Fruit fly (Drosophila melanogaster) whole organism, embryonic: ENCODE measurements around the gene Ir68b.

Experiments
- Blimp-1 ChIP-seq: fragments of 200-800 bp; sonication (Bioruptor generic); optimal IDR thresholded peaks from 3 replicates; lab custom pipeline; 2018; ENCODE audit warnings: missing biosample characterization, missing genetic modification characterization, mild to moderate bottlenecking, moderate library complexity, missing genetic modification reagents
- CG11085 ChIP-seq: fragments of 200-800 bp; sonication (Bioruptor generic); IDR thresholded peaks from 2 replicates; pipeline ENCODE4 v1.3.6; 2022; ENCODE audit warnings: missing biosample characterization, missing genetic modification characterization
- CG12155 ChIP-seq: fragments of 200-800 bp; sonication (Bioruptor generic); optimal IDR thresholded peaks from 3 replicates; lab custom pipeline; 2016; ENCODE audit warnings: missing biosample characterization, missing genetic modification characterization
- CG13424 ChIP-seq: fragments of 200-800 bp; sonication (Bioruptor generic); optimal IDR thresholded peaks from 2 replicates; lab custom pipeline; 2019; ENCODE audit warnings: missing biosample characterization, mild to moderate bottlenecking, missing genetic modification characterization, moderate library complexity
- CG14050 ChIP-seq: fragments of 200-800 bp; sonication (Bioruptor generic); IDR thresholded peaks from 3 replicates; pipeline ENCODE4 v1.3.6; 2022; ENCODE audit warnings: missing biosample characterization, missing genetic modification characterization
- CG1529 ChIP-seq: fragments of 200-800 bp; sonication (Bioruptor generic); optimal IDR thresholded peaks from 3 replicates; lab custom pipeline; 2018; ENCODE audit warnings: missing biosample characterization, missing genetic modification characterization
- CG15696 ChIP-seq: fragments of 200-800 bp; sonication (Bioruptor generic); optimal IDR thresholded peaks from 2 replicates; lab custom pipeline; 2019; ENCODE audit warnings: missing biosample characterization, mild to moderate bottlenecking, missing genetic modification characterization, moderate library complexity
- CG17361 ChIP-seq: fragments of 200-800 bp; sonication (Bioruptor generic); IDR thresholded peaks from 3 replicates; pipeline ENCODE4 v1.3.6; 2022; ENCODE audit warnings: missing biosample characterization, missing genetic modification characterization
- CG17802 ChIP-seq: fragments of 200-800 bp; sonication (Bioruptor generic); optimal IDR thresholded peaks from 2 replicates; lab custom pipeline; 2018; ENCODE audit warnings: missing biosample characterization, mild to moderate bottlenecking, missing genetic modification characterization, moderate library complexity
- CG18764 ChIP-seq: fragments of 200-800 bp; sonication (Bioruptor generic); optimal IDR thresholded peaks from 3 replicates; lab custom pipeline; 2016; ENCODE audit warnings: missing biosample characterization, missing genetic modification characterization
- CG2199 ChIP-seq: fragments of 200-800 bp; sonication (Bioruptor generic); IDR thresholded peaks from 3 replicates; pipeline ENCODE4 v1.3.6; 2022; ENCODE audit warnings: missing biosample characterization, missing genetic modification characterization
- CG2202 ChIP-seq: fragments of 200-800 bp; sonication (Bioruptor generic); optimal IDR thresholded peaks from 2 replicates; lab custom pipeline; 2018; ENCODE audit warnings: missing biosample characterization, mild to moderate bottlenecking, missing genetic modification characterization
- CG2678 ChIP-seq: fragments of 200-800 bp; sonication (Bioruptor generic); optimal IDR thresholded peaks from 3 replicates; lab custom pipeline; 2019; ENCODE audit warnings: missing biosample characterization, mild to moderate bottlenecking, missing genetic modification characterization, moderate library complexity
- CG33213 ChIP-seq: fragments of 200-800 bp; sonication (Bioruptor generic); optimal IDR thresholded peaks from 3 replicates; lab custom pipeline; 2016; ENCODE audit warnings: missing biosample characterization, missing genetic modification characterization
- CG4360 ChIP-seq: fragments of 200-800 bp; sonication (Bioruptor generic); IDR thresholded peaks from 2 replicates; pipeline ENCODE4 v1.3.6; 2022; ENCODE audit warnings: missing biosample characterization, missing genetic modification characterization
- CG6683 ChIP-seq: fragments of 200-800 bp; sonication (Bioruptor generic); optimal IDR thresholded peaks from 2 replicates; lab custom pipeline; 2017; ENCODE audit warnings: missing biosample characterization, mild to moderate bottlenecking, missing genetic modification characterization, missing genetic modification reagents
- CG7928 ChIP-seq: fragments of 200-800 bp; sonication (Bioruptor generic); optimal IDR thresholded peaks from 2 replicates; lab custom pipeline; 2017; ENCODE audit warnings: missing biosample characterization, mild to moderate bottlenecking, missing genetic modification characterization
- CG7963 ChIP-seq: fragments of 200-800 bp; sonication (Bioruptor generic); IDR thresholded peaks from 3 replicates; pipeline ENCODE4 v1.3.6; 2022; ENCODE audit warnings: missing biosample characterization, missing genetic modification characterization; ENCODE audit not compliant: partially characterized antibody
- CG8388 ChIP-seq: fragments of 200-800 bp; sonication (Bioruptor generic); optimal IDR thresholded peaks from 2 replicates; lab custom pipeline; 2019; ENCODE audit warnings: missing biosample characterization, mild to moderate bottlenecking, missing genetic modification characterization, moderate library complexity
- CG9609 ChIP-seq: fragments of 200-800 bp; sonication (Bioruptor generic); optimal IDR thresholded peaks from 3 replicates; lab custom pipeline; 2016; ENCODE audit warnings: missing biosample characterization, missing genetic modification characterization
- CkIIα-i1 ChIP-seq: fragments of 200-800 bp; sonication (Bioruptor generic); IDR thresholded peaks from 2 replicates; pipeline ENCODE4 v1.3.6; 2022; ENCODE audit warnings: missing biosample characterization, missing genetic modification characterization
- CrebB ChIP-seq: fragments of 200-800 bp; sonication (Bioruptor generic); optimal IDR thresholded peaks from 3 replicates; lab custom pipeline; 2018; ENCODE audit warnings: missing biosample characterization, mild to moderate bottlenecking, missing genetic modification characterization
- Elba2 ChIP-seq: fragments of 200-800 bp; sonication (Bioruptor generic); optimal IDR thresholded peaks from 3 replicates; lab custom pipeline; 2016; ENCODE audit warnings: missing biosample characterization, missing genetic modification characterization
- GATAe ChIP-seq: fragments of 200-800 bp; sonication (Bioruptor generic); conservative IDR thresholded peaks from 2 replicates; pipeline ENCODE4 v1.3.6; 2022; ENCODE audit warnings: missing biosample characterization, missing genetic modification characterization
- Gug ChIP-seq: fragments of 200-800 bp; sonication (Bioruptor generic); IDR thresholded peaks from 4 replicates; pipeline ENCODE4 v1.3.6; 2022; ENCODE audit warnings: missing biosample characterization, missing genetic modification characterization
- H15 ChIP-seq: fragments of 200-800 bp; sonication (Bioruptor generic); IDR thresholded peaks from 3 replicates; pipeline ENCODE4 v1.3.6; 2022; ENCODE audit warnings: missing biosample characterization, missing genetic modification characterization
- Med ChIP-seq: fragments of 200-800 bp; sonication (Bioruptor generic); peaks from one replicate; lab custom pipeline; 2016; ENCODE audit warnings: missing biosample characterization, missing genetic modification characterization, mild to moderate bottlenecking, inconsistent platforms, moderate library complexity
- NK7.1 ChIP-seq: fragments of 200-800 bp; sonication (Bioruptor generic); optimal IDR thresholded peaks from 3 replicates; lab custom pipeline; 2016; ENCODE audit warnings: missing biosample characterization, missing genetic modification characterization
- Oli ChIP-seq: fragments of 200-800 bp; sonication (Bioruptor generic); optimal IDR thresholded peaks from 2 replicates; lab custom pipeline; 2018; ENCODE audit warnings: missing biosample characterization, mild to moderate bottlenecking, missing genetic modification characterization, moderate library complexity
- Sox100B ChIP-seq: fragments of 200-800 bp; sonication (Bioruptor generic); optimal IDR thresholded peaks from 3 replicates; lab custom pipeline; 2018; ENCODE audit warnings: missing biosample characterization, mild to moderate bottlenecking, missing genetic modification characterization
- Sry-δ ChIP-seq: fragments of 200-800 bp; sonication (Bioruptor generic); optimal IDR thresholded peaks from 2 replicates; lab custom pipeline; 2016; ENCODE audit warnings: missing biosample characterization, missing genetic modification characterization
- Trl ChIP-seq, 3 experiments: fragments of >200 bp in 2 of 3; fragments of 200-800 bp in 1 of 3; sonication (Bioruptor generic) in 1 of 3; optimal IDR thresholded peaks; 2 replicates in 1 of 3; 3 replicates in 2 of 3; lab custom pipeline; 2016 to 2017; ENCODE audit warnings: missing biosample characterization in 1 of 3, missing genetic modification characterization in 1 of 3
- bcd ChIP-seq: fragments of 200-800 bp; sonication (Bioruptor generic); optimal IDR thresholded peaks from 2 replicates; lab custom pipeline; 2017; ENCODE audit warnings: missing biosample characterization, mild to moderate bottlenecking, missing genetic modification characterization
- cg ChIP-seq: fragments of 200-800 bp; sonication (Bioruptor generic); optimal IDR thresholded peaks from 3 replicates; lab custom pipeline; 2019; ENCODE audit warnings: missing biosample characterization, mild to moderate bottlenecking, missing genetic modification characterization, moderate library complexity
- dmrt99B ChIP-seq: fragments of 200-800 bp; sonication (Bioruptor generic); optimal IDR thresholded peaks from 2 replicates; lab custom pipeline; 2018; ENCODE audit warnings: missing biosample characterization, mild to moderate bottlenecking, missing genetic modification characterization, moderate library complexity
- ems ChIP-seq: fragments of 200-800 bp; sonication (Bioruptor generic); optimal IDR thresholded peaks from 3 replicates; lab custom pipeline; 2016; ENCODE audit warnings: missing biosample characterization, missing genetic modification characterization
- esg ChIP-seq: fragments of 200-800 bp; sonication (Bioruptor generic); conservative IDR thresholded peaks from 2 replicates; pipeline ENCODE4 v1.3.6; 2022; ENCODE audit warnings: missing biosample characterization, missing genetic modification characterization
- exex ChIP-seq: fragments of 200-800 bp; sonication (Bioruptor generic); optimal IDR thresholded peaks from 4 replicates; lab custom pipeline; 2018; ENCODE audit warnings: missing biosample characterization, mild to moderate bottlenecking, missing genetic modification characterization, moderate library complexity
- fd96Cb ChIP-seq: fragments of 200-800 bp; sonication (Bioruptor generic); optimal IDR thresholded peaks from 2 replicates; lab custom pipeline; 2018; ENCODE audit warnings: missing biosample characterization, mild to moderate bottlenecking, missing genetic modification characterization, moderate library complexity
- h ChIP-seq: fragments of >200 bp; optimal IDR thresholded peaks from 2 replicates; lab custom pipeline; 2017
- her ChIP-seq: fragments of 200-800 bp; sonication (Bioruptor generic); optimal IDR thresholded peaks from 2 replicates; lab custom pipeline; 2016; ENCODE audit warnings: missing biosample characterization, missing genetic modification characterization
- jigr1 ChIP-seq: fragments of 200-800 bp; sonication (Bioruptor generic); IDR thresholded peaks from 3 replicates; pipeline ENCODE4 v1.3.6; 2022; ENCODE audit warnings: missing biosample characterization, missing genetic modification characterization
- lbe ChIP-seq: fragments of 200-800 bp; sonication (Bioruptor generic); optimal IDR thresholded peaks from 2 replicates; lab custom pipeline; 2016; ENCODE audit warnings: missing biosample characterization, mild to moderate bottlenecking, missing genetic modification characterization
- lilli ChIP-seq: fragments of 200-800 bp; sonication (Bioruptor generic); optimal IDR thresholded peaks from 3 replicates; lab custom pipeline; 2016; ENCODE audit warnings: missing biosample characterization, missing genetic modification characterization
- lola ChIP-seq, 3 experiments: fragments of >200 bp in 2 of 3; fragments of 200-800 bp in 1 of 3; sonication (Bioruptor generic) in 1 of 3; optimal IDR thresholded peaks; 2 replicates each; lab custom pipeline; 2017 to 2019; ENCODE audit warnings: missing biosample characterization in 3 of 3, missing genetic modification characterization in 3 of 3, mild to moderate bottlenecking in 1 of 3, moderate library complexity in 1 of 3
- rib ChIP-seq: fragments of 200-800 bp; sonication (Bioruptor generic); IDR thresholded peaks from 2 replicates; pipeline ENCODE4 v1.3.6; 2022; ENCODE audit warnings: missing biosample characterization, missing genetic modification characterization
- sim ChIP-seq: fragments of 200-800 bp; sonication (Bioruptor generic); IDR thresholded peaks from 2 replicates; pipeline ENCODE4 v1.3.6; 2022; ENCODE audit warnings: missing biosample characterization, missing genetic modification characterization
- so ChIP-seq: fragments of 200-800 bp; sonication (Bioruptor generic); IDR thresholded peaks from 3 replicates; pipeline ENCODE4 v1.3.6; 2022; ENCODE audit warnings: missing biosample characterization, missing genetic modification characterization
- usp ChIP-seq: fragments of >200 bp; optimal IDR thresholded peaks from 2 replicates; lab custom pipeline; 2017; ENCODE audit warnings: missing biosample characterization, missing genetic modification characterization
- z ChIP-seq: fragments of 200-800 bp; sonication (Bioruptor generic); IDR thresholded peaks from 3 replicates; pipeline ENCODE4 v1.3.6; 2022; ENCODE audit warnings: missing biosample characterization, missing genetic modification characterization
- zf30C ChIP-seq: fragments of 200-800 bp; sonication (Bioruptor generic); optimal IDR thresholded peaks from 3 replicates; lab custom pipeline; 2018; ENCODE audit warnings: missing biosample characterization, mild to moderate bottlenecking, missing genetic modification characterization

The Ir68b gene

dm6 chr3L:12139232-12139698 lies 12.1 kb upstream of the Ir68b start (continued):
- peak; percentile 62 for TF ChIP-seq CG13424 (tag; lab: Kevin White, UChicago)
- TF ChIP-seq jigr1: no peak
- no peak for TF ChIP-seq h (lab: Kevin White, UChicago)
- TF ChIP-seq CrebB (tag; lab: Kevin White, UChicago): peak; percentile 7
- TF ChIP-seq CG7928: no peak
- TF ChIP-seq CG4360 (GFP tag; lab: Robert Waterston, UW): no peak
- no peak; the same call in 3 of the 4 replicates for TF ChIP-seq Gug (GFP tag; lab: Robert Waterston, UW)
- peak; percentile 53 for TF ChIP-seq ems (GFP tag; lab: Kevin White, UChicago)
- TF ChIP-seq bcd (GFP tag; lab: Kevin White, UChicago): peak; percentile 47
- peak; percentile 55; the same call in 2 of the 3 replicates for TF ChIP-seq CG17361
- no peak for TF ChIP-seq usp (GFP tag; lab: Kevin White, UChicago)
- TF ChIP-seq CkIIα-i1 (GFP tag; lab: Robert Waterston, UW): no peak
- TF ChIP-seq CG6683 (GFP tag; lab: Kevin White, UChicago): no peak
- no peak for TF ChIP-seq CG7963
- TF ChIP-seq dmrt99B (tag; lab: Kevin White, UChicago): peak; percentile 62
- TF ChIP-seq GATAe (GFP tag; lab: Robert Waterston, UW): 0 out of 2 replicates have a peak, but pooled peaks have one; percentile 24
- peak; percentile 27 for TF ChIP-seq CG9609 (GFP tag; lab: Kevin White, UChicago)
- TF ChIP-seq esg: peak; percentile 27; the same call in 1 of the 2 replicates
- TF ChIP-seq CG12155 (GFP tag; lab: Kevin White, UChicago): peak; percentile 7
- TF ChIP-seq Blimp-1 (GFP tag; lab: Kevin White, UChicago): no peak
- no peak for TF ChIP-seq cg (GFP tag; lab: Kevin White, UChicago)
- peak; percentile 25 for TF ChIP-seq her (GFP tag; lab: Kevin White, UChicago)
- peak; percentile 62 for TF ChIP-seq lilli (GFP tag; lab: Kevin White, UChicago)
- no peak for TF ChIP-seq CG33213 (GFP tag; lab: Kevin White, UChicago)
- 0 out of 3 replicates have a peak, but pooled peaks have one; percentile 28 for TF ChIP-seq so (GFP tag; lab: Robert Waterston, UW)
- no peak for TF ChIP-seq CG14050 (GFP tag; lab: Robert Waterston, UW)
- TF ChIP-seq zf30C (GFP tag; lab: Kevin White, UChicago): no peak
- TF ChIP-seq exex (tag; lab: Kevin White, UChicago): peak; percentile 25
- TF ChIP-seq CG18764 (GFP tag; lab: Kevin White, UChicago): no peak
- no peak for TF ChIP-seq Sry-δ (GFP tag; lab: Kevin White, UChicago)
- no peak for TF ChIP-seq NK7.1 (GFP tag; lab: Kevin White, UChicago)
- TF ChIP-seq H15 (GFP tag; lab: Robert Waterston, UW): no peak
- peak; percentile 96 for TF ChIP-seq CG8388
- peak; percentile 3 for TF ChIP-seq CG2202 (tag; lab: Kevin White, UChicago)
- TF ChIP-seq Elba2 (GFP tag; lab: Kevin White, UChicago): no peak
- peak; percentile 10 for TF ChIP-seq lbe
- TF ChIP-seq Oli: peak; percentile 57
- TF ChIP-seq rib (GFP tag; lab: Robert Waterston, UW): no peak
- no peak for TF ChIP-seq sim
- TF ChIP-seq lola (GFP tag; optimal IDR thresholded peaks at IDR 0.05; lab: Kevin White, UChicago): peak in 1 of 3 experiments; percentile 11
- no peak for TF ChIP-seq CG17802 (tag; lab: Kevin White, UChicago)
- peak; percentile 1 for TF ChIP-seq CG1529 (GFP tag; lab: Kevin White, UChicago)
- no peak for TF ChIP-seq Trl (optimal IDR thresholded peaks at IDR 0.05; lab: Kevin White, UChicago)
- TF ChIP-seq Trl (GFP tag; optimal IDR thresholded peaks at IDR 0.05; lab: Kevin White, UChicago): peak; percentile 62
- TF ChIP-seq fd96Cb: peak; percentile 36
- TF ChIP-seq Med (GFP tag; lab: Kevin White, UChicago): peak; percentile 92
- no peak for TF ChIP-seq CG11085 (GFP tag; lab: Robert Waterston, UW)
- TF ChIP-seq CG15696 (tag; lab: Kevin White, UChicago): peak; percentile 15
- no peak for TF ChIP-seq z (GFP tag; lab: Robert Waterston, UW)
- TF ChIP-seq CG2199 (GFP tag; lab: Robert Waterston, UW): no peak
- peak; percentile 60 for TF ChIP-seq Sox100B (GFP tag; lab: Kevin White, UChicago)
- peak; percentile 77 for TF ChIP-seq CG2678 (tag; lab: Kevin White, UChicago)
